Worm (Caenorhabditis elegans) whole organism, late embryonic: Measurements from ENCODE around the gene K07H8.9.

Source experiments
- C38D4.7 ChIP-seq: fragments of 200-800 bp; sonication (Bioruptor generic); optimal IDR thresholded peaks from 2 replicates; lab custom pipeline; 2018; ENCODE audit warnings: mild to moderate bottlenecking, missing genetic modification characterization, moderate library complexity, missing compliant biosample characterization
- F13H6.1 ChIP-seq: sonication (generic microtip); optimal IDR thresholded peaks from 2 replicates; lab custom pipeline; 2016; ENCODE audit warnings: missing genetic modification characterization, missing compliant biosample characterization
- T23F11.4 ChIP-seq: fragments of 200-800 bp; sonication (Bioruptor generic); optimal IDR thresholded peaks from 2 replicates; lab custom pipeline; 2018; ENCODE audit warnings: mild to moderate bottlenecking, missing genetic modification characterization, missing compliant biosample characterization
- ceh-14 ChIP-seq: sonication (generic microtip); optimal IDR thresholded peaks from 2 replicates; lab custom pipeline; 2016; ENCODE audit warnings: missing genotype, missing genetic modification characterization, missing compliant biosample characterization
- ceh-18 ChIP-seq: sonication (generic microtip); optimal IDR thresholded peaks from 2 replicates; lab custom pipeline; 2016; ENCODE audit warnings: missing genetic modification characterization, missing compliant biosample characterization
- ceh-19 ChIP-seq: fragments of 200-800 bp; sonication (Bioruptor generic); optimal IDR thresholded peaks from 2 replicates; lab custom pipeline; 2018; ENCODE audit warnings: mild to moderate bottlenecking, missing genetic modification characterization, missing compliant biosample characterization
- ceh-30 ChIP-seq: fragments of 150-350 bp; optimal IDR thresholded peaks from 2 replicates; lab custom pipeline; 2014; ENCODE audit warnings: missing biosample characterization, missing genetic modification characterization
- ceh-31 ChIP-seq: sonication (generic microtip); optimal IDR thresholded peaks from 2 replicates; lab custom pipeline; 2016; ENCODE audit warnings: missing genetic modification characterization, missing compliant biosample characterization
- ceh-45 ChIP-seq: fragments of 200-800 bp; sonication (Bioruptor generic); IDR thresholded peaks from 2 replicates; pipeline ENCODE4 v1.3.6; 2022; ENCODE audit warnings: missing genetic modification reagents, missing genetic modification characterization, missing compliant biosample characterization
- ceh-48 ChIP-seq: sonication (generic microtip); optimal IDR thresholded peaks from 2 replicates; lab custom pipeline; 2016; ENCODE audit warnings: missing genetic modification characterization, inconsistent platforms, missing compliant biosample characterization
- ceh-6 ChIP-seq: fragments of 200-800 bp; sonication (Bioruptor generic); optimal IDR thresholded peaks from 2 replicates; lab custom pipeline; 2018; ENCODE audit warnings: mild to moderate bottlenecking, missing genetic modification characterization, missing compliant biosample characterization
- elt-2 ChIP-seq: sonication (generic microtip); optimal IDR thresholded peaks from 2 replicates; lab custom pipeline; 2016; ENCODE audit warnings: missing genetic modification reagents, missing genetic modification characterization, missing compliant biosample characterization
- elt-4 ChIP-seq: sonication (generic microtip); optimal IDR thresholded peaks from 2 replicates; lab custom pipeline; 2016; ENCODE audit warnings: missing genetic modification characterization, missing compliant biosample characterization
- eyg-1 ChIP-seq: sonication (generic microtip); optimal IDR thresholded peaks from 2 replicates; lab custom pipeline; 2016; ENCODE audit warnings: missing genotype, missing genetic modification characterization, missing compliant biosample characterization
- fax-1 ChIP-seq: sonication (generic microtip); optimal IDR thresholded peaks from 2 replicates; lab custom pipeline; 2016; ENCODE audit warnings: missing genotype, missing genetic modification characterization, missing compliant biosample characterization
- fkh-10 ChIP-seq: fragments of 150-350 bp; optimal IDR thresholded peaks from 2 replicates; lab custom pipeline; 2014; ENCODE audit warnings: missing biosample characterization, missing genetic modification reagents, missing genetic modification characterization
- gmeb-2 ChIP-seq: sonication (generic microtip); optimal IDR thresholded peaks from 2 replicates; lab custom pipeline; 2016; ENCODE audit warnings: missing genetic modification characterization, inconsistent platforms, missing compliant biosample characterization
- hlh-30 ChIP-seq: sonication (generic microtip); optimal IDR thresholded peaks from 2 replicates; lab custom pipeline; 2017; ENCODE audit warnings: antibody characterized with exemption, missing genetic modification characterization, missing compliant biosample characterization; ENCODE audit not compliant: insufficient read depth
- hlh-6 ChIP-seq: sonication (generic microtip); optimal IDR thresholded peaks from 2 replicates; lab custom pipeline; 2016; ENCODE audit warnings: missing genotype, missing genetic modification characterization, missing compliant biosample characterization
- lim-6 ChIP-seq: sonication (generic microtip); optimal IDR thresholded peaks from 2 replicates; lab custom pipeline; 2016; ENCODE audit warnings: missing genetic modification characterization, missing compliant biosample characterization
- madf-2 ChIP-seq: sonication (generic microtip); optimal IDR thresholded peaks from 2 replicates; lab custom pipeline; 2017; ENCODE audit warnings: missing genetic modification characterization, missing compliant biosample characterization
- mec-3 ChIP-seq: sonication (generic microtip); optimal IDR thresholded peaks from 2 replicates; lab custom pipeline; 2016; ENCODE audit warnings: borderline replicate concordance, missing genetic modification characterization, missing compliant biosample characterization
- nhr-11 ChIP-seq: fragments of 150-350 bp; optimal IDR thresholded peaks from 2 replicates; lab custom pipeline; 2014; ENCODE audit warnings: missing biosample characterization, missing genetic modification characterization
- odd-2 ChIP-seq: sonication (generic microtip); optimal IDR thresholded peaks from 2 replicates; lab custom pipeline; 2017; ENCODE audit warnings: antibody characterized with exemption, mild to moderate bottlenecking, missing genetic modification characterization, missing compliant biosample characterization
- pat-9 ChIP-seq: fragments of 200-800 bp; sonication (Bioruptor generic); optimal IDR thresholded peaks from 2 replicates; lab custom pipeline; 2018; ENCODE audit warnings: mild to moderate bottlenecking, missing genetic modification characterization, moderate library complexity, missing compliant biosample characterization
- pax-1 ChIP-seq: fragments of 150-350 bp; optimal IDR thresholded peaks from 2 replicates; lab custom pipeline; 2014; ENCODE audit warnings: missing biosample characterization, missing genetic modification characterization
- pha-2 ChIP-seq: sonication (generic microtip); optimal IDR thresholded peaks from 2 replicates; lab custom pipeline; 2017; ENCODE audit warnings: mild to moderate bottlenecking, missing genetic modification characterization, missing compliant biosample characterization
- pqm-1 ChIP-seq: sonication (generic microtip); optimal IDR thresholded peaks from 2 replicates; lab custom pipeline; 2016; ENCODE audit warnings: missing genetic modification characterization, missing compliant biosample characterization
- rnt-1 ChIP-seq: sonication (generic microtip); optimal IDR thresholded peaks from 2 replicates; lab custom pipeline; 2016; ENCODE audit warnings: missing genetic modification characterization, missing compliant biosample characterization
- sdc-2 ChIP-seq: sonication (generic microtip); optimal IDR thresholded peaks from 2 replicates; lab custom pipeline; 2016; ENCODE audit warnings: missing genotype, missing genetic modification characterization, missing compliant biosample characterization
- sox-2 ChIP-seq: fragments of 200-800 bp; sonication (Bioruptor generic); IDR thresholded peaks from 2 replicates; pipeline ENCODE4 v1.3.6; 2022; ENCODE audit warnings: missing genetic modification reagents, missing genetic modification characterization, missing compliant biosample characterization
- syd-9 ChIP-seq: sonication (generic microtip); optimal IDR thresholded peaks from 2 replicates; lab custom pipeline; 2016; ENCODE audit warnings: mild to moderate bottlenecking, missing genetic modification characterization, moderate library complexity, missing compliant biosample characterization
- unc-3 ChIP-seq, 2 experiments: fragments of 200-800 bp in 1 of 2; sonication (Bioruptor generic) in 1 of 2; sonication (generic microtip) in 1 of 2; conservative IDR thresholded peaks in 1 of 2; optimal IDR thresholded peaks in 1 of 2; 2 replicates each; pipeline versions ENCODE4 v1.3.6 to Lab custom; 2016 to 2022; ENCODE audit warnings: missing compliant biosample characterization in 2 of 2, missing genetic modification characterization in 2 of 2, missing genetic modification reagents in 1 of 2
- unc-42 ChIP-seq: sonication (generic microtip); optimal IDR thresholded peaks from 2 replicates; lab custom pipeline; 2016; ENCODE audit warnings: missing genotype, missing genetic modification characterization, missing compliant biosample characterization
- unc-55 ChIP-seq: sonication (generic microtip); optimal IDR thresholded peaks from 2 replicates; lab custom pipeline; 2017; ENCODE audit warnings: missing biosample characterization, missing genetic modification reagents, missing genetic modification characterization
- unc-86 ChIP-seq: sonication (generic microtip); optimal IDR thresholded peaks from 2 replicates; lab custom pipeline; 2016; ENCODE audit warnings: missing genetic modification characterization, missing compliant biosample characterization

Gene K07H8.9

DNA sequence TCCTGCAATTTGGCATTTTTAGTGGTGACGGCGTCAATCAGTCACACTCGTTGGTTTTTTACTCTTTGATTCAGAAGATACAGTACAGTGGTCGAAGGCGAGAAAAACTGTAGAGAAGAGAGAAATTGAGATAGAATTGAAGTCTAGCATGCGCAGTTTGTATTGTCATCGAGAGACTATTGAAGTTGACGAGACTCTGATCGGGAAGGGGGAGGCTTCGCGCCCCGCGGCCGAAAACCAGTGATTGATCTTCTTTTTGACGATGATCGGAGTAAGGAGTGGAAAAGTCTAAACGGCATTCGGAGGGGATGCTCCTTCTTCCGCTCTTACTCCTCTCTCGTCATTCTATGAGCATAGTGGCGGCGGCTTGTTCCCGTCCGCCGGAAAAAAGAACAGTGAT, 15.6 kb upstream of the K07H8.9 start:
- TF ChIP-seq hlh-30 (tag; lab: Kevin White, UChicago) (no peak), nhr-11 (tag; lab: Kevin White, UChicago) (no peak), ceh-19 (GFP tag; lab: Kevin White, UChicago) (no peak), sdc-2 (tag; lab: Kevin White, UChicago) (no peak), pqm-1 (tag; lab: Kevin White, UChicago) (no peak), unc-3 (GFP tag; conservative IDR thresholded peaks at IDR 0.05; lab: Robert Waterston, UW) (no peak), unc-3 (tag; optimal IDR thresholded peaks at IDR 0.05; lab: Kevin White, UChicago) (no peak), elt-2 (tag; lab: Kevin White, UChicago) (no peak), T23F11.4 (GFP tag; lab: Kevin White, UChicago) (no peak), unc-42 (tag; lab: Kevin White, UChicago) (no peak), ceh-30 (tag; lab: Kevin White, UChicago) (no peak), ceh-18 (no peak)

DNA sequence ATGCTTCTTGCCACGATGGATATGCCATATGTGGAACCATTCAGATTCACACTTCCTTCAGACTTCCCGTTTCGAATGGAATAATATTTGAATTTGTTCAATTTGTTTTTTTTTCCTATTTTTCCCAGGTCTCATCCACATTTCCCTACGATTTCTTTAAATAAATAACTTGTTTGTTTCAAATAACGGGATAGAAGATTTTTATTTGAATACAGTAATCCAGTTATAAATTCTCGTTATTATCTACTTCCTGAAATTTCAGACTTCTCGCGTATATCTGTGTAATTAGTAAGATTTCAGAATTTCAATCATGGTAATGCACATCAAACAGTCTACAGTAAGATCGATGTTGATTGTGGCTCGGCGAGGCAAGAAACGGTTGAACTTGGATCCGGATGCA, 14.2 kb upstream of the K07H8.9 start, which contains the start of gene F35H10.5:
Gene F35H10.5 (plus strand): TSS at position 301 of the 400 bp plus-strand sequence.
- TF ChIP-seq ceh-45 (GFP tag; lab: Robert Waterston, UW) (no peak), C38D4.7 (GFP tag; lab: Kevin White, UChicago) (no peak), elt-2 (tag; lab: Kevin White, UChicago) (no peak), ceh-31 (tag; lab: Kevin White, UChicago) (no peak), fkh-10 (GFP tag; lab: Kevin White, UChicago) (no peak), pha-2 (tag; lab: Kevin White, UChicago) (no peak), rnt-1 (no peak), lim-6 (tag; lab: Kevin White, UChicago) (no peak), hlh-30 (tag; lab: Kevin White, UChicago) (no peak)

ce11 chrIV:8299636-8300035, 13.4 kb upstream of the K07H8.9 start, which contains the start of gene F35H10.6:
F35H10.6 (plus strand) TSS chrIV:8299936.
- TF ChIP-seq sdc-2 (tag; lab: Kevin White, UChicago), result no peak
- TF ChIP-seq ceh-14 (tag; lab: Kevin White, UChicago), result no peak
- no peak for TF ChIP-seq hlh-6 (tag; lab: Kevin White, UChicago)
- no peak for TF ChIP-seq odd-2 (tag; lab: Kevin White, UChicago)
- TF ChIP-seq F13H6.1 (tag; lab: Kevin White, UChicago), result no peak
- TF ChIP-seq ceh-45 (GFP tag; lab: Robert Waterston, UW), result no peak
- no peak for TF ChIP-seq sox-2
- no peak for TF ChIP-seq eyg-1
- no peak for TF ChIP-seq madf-2 (tag; lab: Kevin White, UChicago)

DNA sequence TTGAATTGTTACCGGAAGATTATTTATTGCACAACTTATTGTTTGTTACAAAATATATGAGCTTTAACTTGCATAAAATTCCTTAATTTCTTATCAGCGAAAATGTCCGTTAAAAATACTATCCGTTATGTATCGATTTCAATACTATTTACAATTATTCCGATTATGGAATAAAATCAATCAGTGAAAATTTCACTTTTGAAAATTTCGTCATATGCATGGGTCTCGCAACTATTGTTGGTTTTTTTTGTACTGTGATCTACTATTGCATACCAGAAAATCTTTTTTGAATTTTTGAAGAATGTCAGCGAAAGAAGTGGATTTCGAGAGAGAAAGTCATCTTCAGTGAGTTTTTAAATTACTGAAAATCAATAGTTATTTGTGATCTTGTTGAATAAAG, 10.9 kb upstream of the K07H8.9 start, which contains the start of gene nprl-3:
Gene nprl-3 (plus strand): TSS at position 301 of the 400 bp plus-strand sequence.
- TF ChIP-seq pha-2 (tag; lab: Kevin White, UChicago) (no peak), rnt-1 (no peak), ceh-48 (tag; lab: Kevin White, UChicago) (no peak), pat-9 (no peak), fax-1 (no peak), ceh-6 (GFP tag; lab: Kevin White, UChicago) (no peak), elt-4 (tag; lab: Kevin White, UChicago) (no peak), syd-9 (no peak), unc-86 (tag; lab: Kevin White, UChicago) (no peak), mec-3 (tag; lab: Kevin White, UChicago) (no peak), pax-1 (tag; lab: Kevin White, UChicago) (no peak), gmeb-2 (tag; lab: Kevin White, UChicago) (no peak), unc-55 (GFP tag; lab: Kevin White, UChicago) (no peak)
